Worm (Caenorhabditis elegans): ENCODE data around the gene fbxa-137.

The fbxa-137 gene

ce11 chrV:2281499-2281898, 2.9 kb downstream of the fbxa-137 start, which contains the start of gene nhr-228 (continued):
- TF ChIP-seq nhr-25 (tag; optimal IDR thresholded peaks at IDR 0.05) (peak; percentile 15), nhr-21 (tag; optimal IDR thresholded peaks at IDR 0.05) (no peak), elt-1 (tag; optimal IDR thresholded peaks at IDR 0.05) (no peak), nhr-12 (tag; optimal IDR thresholded peaks at IDR 0.05) (no peak), nhr-11 (tag; optimal IDR thresholded peaks at IDR 0.05) (no peak), ama-1 (optimal IDR thresholded peaks at IDR 0.05) (no peak), crh-2 (tag; optimal IDR thresholded peaks at IDR 0.05) (peak; percentile 17), ztf-4 (tag; optimal IDR thresholded peaks at IDR 0.05) (no peak), peb-1 (tag; optimal IDR thresholded peaks at IDR 0.05) (no peak), R02D3.7 (tag; optimal IDR thresholded peaks at IDR 0.05) (no peak), nhr-10 (tag; optimal IDR thresholded peaks at IDR 0.05) (no peak), nhr-129 (tag; optimal IDR thresholded peaks at IDR 0.05) (peak; percentile 41), lin-39 (tag; optimal IDR thresholded peaks at IDR 0.05) (no peak), mbf-1 (tag; optimal IDR thresholded peaks at IDR 0.05) (no peak), C34F6.9 (tag; optimal IDR thresholded peaks at IDR 0.05) (peak; percentile 60), mdl-1 (tag; optimal IDR thresholded peaks at IDR 0.05) (no peak), lsy-2 (tag; optimal IDR thresholded peaks at IDR 0.05) (peak in 1 of 2 experiments; percentile 54), fos-1 (tag; optimal IDR thresholded peaks at IDR 0.05) (peak; percentile 74), nhr-77 (tag; optimal IDR thresholded peaks at IDR 0.05) (no peak), unc-55 (GFP tag; optimal IDR thresholded peaks at IDR 0.05) (peak; percentile 29), sma-9 (GFP tag; optimal IDR thresholded peaks at IDR 0.05) (peak; percentile 45), sma-9 (tag; optimal IDR thresholded peaks at IDR 0.05) (no peak), gmeb-1 (tag; optimal IDR thresholded peaks at IDR 0.05) (peak; percentile 13)

ce11 chrV:2285107-2285506, 6.5 kb downstream of the fbxa-137 start, which contains the start of gene nhr-227:
Gene nhr-227, plus strand, starts transcription at chrV:2285432.
- TF ChIP-seq Y55F3AM.14 (GFP tag; optimal IDR thresholded peaks at IDR 0.05) (no peak), unc-55 (GFP tag; optimal IDR thresholded peaks at IDR 0.05) (no peak), fos-1 (tag; optimal IDR thresholded peaks at IDR 0.05) (no peak), ceh-16 (tag; optimal IDR thresholded peaks at IDR 0.05) (no peak), skn-1 (tag; optimal IDR thresholded peaks at IDR 0.05) (no peak)

ce11 chrV:2290329-2290728, 11.7 kb downstream of the fbxa-137 start, which contains the start of gene nhr-225:
Gene nhr-225, minus strand, starts transcription at chrV:2290474.
- TF ChIP-seq fos-1 (tag; optimal IDR thresholded peaks at IDR 0.05) (peak; percentile 57), ama-1 (optimal IDR thresholded peaks at IDR 0.05) (no peak), lsy-2 (tag; optimal IDR thresholded peaks at IDR 0.05) (no peak), peb-1 (tag; optimal IDR thresholded peaks at IDR 0.05) (no peak), sma-9 (GFP tag; optimal IDR thresholded peaks at IDR 0.05) (peak; percentile 18), sma-9 (tag; optimal IDR thresholded peaks at IDR 0.05) (no peak), nhr-12 (tag; optimal IDR thresholded peaks at IDR 0.05) (no peak)

ce11 chrV:2292240-2292639, 13.6 kb downstream of the fbxa-137 start, which contains the start of gene nhr-115:
Gene nhr-115, plus strand, starts transcription at chrV:2292540.
- peak; percentile 37 for TF ChIP-seq fos-1 (tag; optimal IDR thresholded peaks at IDR 0.05)
- TF ChIP-seq ztf-4 (tag; optimal IDR thresholded peaks at IDR 0.05), result no peak
- TF ChIP-seq nhr-237 (tag; optimal IDR thresholded peaks at IDR 0.05), result no peak

ce11 chrV:2294577-2294976, 16.0 kb downstream of the fbxa-137 start, which contains the start of gene nhr-226:
Gene nhr-226, plus strand, starts transcription at chrV:2294877.
- peak; percentile 46 for TF ChIP-seq fos-1 (tag; optimal IDR thresholded peaks at IDR 0.05)
- TF ChIP-seq ztf-11 (tag; optimal IDR thresholded peaks at IDR 0.05), result no peak
- TF ChIP-seq nhr-23 (tag; optimal IDR thresholded peaks at IDR 0.05), result no peak
- no peak for TF ChIP-seq nhr-21 (tag; optimal IDR thresholded peaks at IDR 0.05)
- no peak for TF ChIP-seq peb-1 (tag; optimal IDR thresholded peaks at IDR 0.05)
- TF ChIP-seq nhr-11 (tag; optimal IDR thresholded peaks at IDR 0.05), result no peak
- no peak for TF ChIP-seq ztf-4 (tag; optimal IDR thresholded peaks at IDR 0.05)

ce11 chrV:2300905-2301304, 22.3 kb downstream of the fbxa-137 start, which contains the start of gene Y19D10B.8:
Gene Y19D10B.8, minus strand, starts transcription at chrV:2301005.
- TF ChIP-seq F13H6.1 (tag; optimal IDR thresholded peaks at IDR 0.05), result no peak
- no peak for TF ChIP-seq nhr-12 (tag; optimal IDR thresholded peaks at IDR 0.05)
- TF ChIP-seq nhr-237 (tag; optimal IDR thresholded peaks at IDR 0.05), result no peak
- TF ChIP-seq peb-1 (tag; optimal IDR thresholded peaks at IDR 0.05), result no peak
- no peak for TF ChIP-seq C34F6.9 (tag; optimal IDR thresholded peaks at IDR 0.05)
- no peak for TF ChIP-seq fos-1 (tag; optimal IDR thresholded peaks at IDR 0.05)
- no peak for TF ChIP-seq unc-62 (GFP tag; optimal IDR thresholded peaks at IDR 0.05)
- TF ChIP-seq mab-5 (tag; optimal IDR thresholded peaks at IDR 0.05), result no peak
- no peak for TF ChIP-seq crh-2 (tag; optimal IDR thresholded peaks at IDR 0.05)
- no peak for TF ChIP-seq gmeb-1 (tag; optimal IDR thresholded peaks at IDR 0.05)
- no peak for TF ChIP-seq nhr-77 (tag; optimal IDR thresholded peaks at IDR 0.05)
- TF ChIP-seq sma-3 (GFP tag; optimal IDR thresholded peaks at IDR 0.05), result no peak
- TF ChIP-seq sem-4 (tag; optimal IDR thresholded peaks at IDR 0.05), result no peak
- no peak for TF ChIP-seq dmd-4 (tag; optimal IDR thresholded peaks at IDR 0.05)
- TF ChIP-seq elt-1 (tag; optimal IDR thresholded peaks at IDR 0.05), result no peak
- TF ChIP-seq elt-3 (tag; optimal IDR thresholded peaks at IDR 0.05), result no peak
- no peak for TF ChIP-seq ztf-4 (tag; optimal IDR thresholded peaks at IDR 0.05)
- no peak for TF ChIP-seq R02D3.7 (tag; optimal IDR thresholded peaks at IDR 0.05)
- TF ChIP-seq lin-11 (tag; optimal IDR thresholded peaks at IDR 0.05), result no peak
